Worm (Caenorhabditis elegans): ENCODE results near the gene tftc-3.

The tftc-3 gene

ce11 chrV:10246443-10246885 lies 36.3 kb upstream of the tftc-3 start:
- TF ChIP-seq ceh-13 (GFP tag; optimal IDR thresholded peaks at IDR 0.05) = no peak
- no peak for TF ChIP-seq hnd-1 (tag; optimal IDR thresholded peaks at IDR 0.05)
- TF ChIP-seq hmg-4 (GFP tag; optimal IDR thresholded peaks at IDR 0.05) = no peak
- no peak for TF ChIP-seq pes-1 (GFP tag; IDR thresholded peaks at IDR 0.05)
- TF ChIP-seq sea-1 (GFP tag; conservative IDR thresholded peaks at IDR 0.05) = no peak

DNA sequence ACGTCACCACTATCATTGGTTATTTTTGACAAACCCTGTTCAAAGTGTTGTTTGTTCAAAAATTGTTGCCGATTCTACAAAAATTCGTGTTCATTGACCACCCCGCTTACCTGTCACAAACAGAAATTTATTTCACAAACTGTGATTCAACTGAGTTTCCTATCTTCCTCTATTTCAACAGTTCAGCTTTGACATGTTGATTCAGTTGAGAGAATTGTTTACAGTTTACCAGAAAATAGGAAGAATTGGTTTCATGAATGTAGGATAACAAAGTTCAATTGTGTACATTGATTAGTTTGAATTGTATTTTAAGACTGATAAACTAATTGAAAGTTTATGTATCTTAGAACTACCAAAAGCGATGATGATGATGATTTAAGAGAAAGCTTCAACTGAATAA lies 35.5 kb upstream of the tftc-3 start:
- TF ChIP-seq hmbx-1 (tag; optimal IDR thresholded peaks at IDR 0.05) = no peak
- no peak for TF ChIP-seq ceh-36 (tag; optimal IDR thresholded peaks at IDR 0.05)
- TF ChIP-seq B0310.2 (tag; optimal IDR thresholded peaks at IDR 0.05) = no peak
- TF ChIP-seq ceh-13 (GFP tag; optimal IDR thresholded peaks at IDR 0.05) = no peak

- TF ChIP-seq F13C5.2 (tag; optimal IDR thresholded peaks at IDR 0.05) (no peak), scrt-1 (GFP tag; IDR thresholded peaks at IDR 0.05) (no peak), hmbx-1 (tag; optimal IDR thresholded peaks at IDR 0.05) (no peak), ama-1 (optimal IDR thresholded peaks at IDR 0.05) (no peak), tbx-37 (GFP tag; conservative IDR thresholded peaks at IDR 0.05) (no peak), ceh-36 (tag; optimal IDR thresholded peaks at IDR 0.05) (no peak), tbx-11 (GFP tag; IDR thresholded peaks at IDR 0.05) (no peak), B0310.2 (tag; optimal IDR thresholded peaks at IDR 0.05) (no peak), hnd-1 (tag; optimal IDR thresholded peaks at IDR 0.05) (no peak), tra-4 (tag; optimal IDR thresholded peaks at IDR 0.05) (no peak), pes-1 (GFP tag; IDR thresholded peaks at IDR 0.05) (no peak), flt-1 (GFP tag; IDR thresholded peaks at IDR 0.05) (no peak), hmg-4 (GFP tag; optimal IDR thresholded peaks at IDR 0.05) (no peak), sea-1 (GFP tag; conservative IDR thresholded peaks at IDR 0.05) (no peak), ets-7 (tag; optimal IDR thresholded peaks at IDR 0.05) (no peak), ceh-13 (GFP tag; optimal IDR thresholded peaks at IDR 0.05) (no peak), aly-1 (tag; optimal IDR thresholded peaks at IDR 0.05) (no peak)
Observed at ce11 chrV:10244018-10244720, 34.0 kb upstream of the tftc-3 start.

ce11 chrV:10243105-10243504 lies 33.0 kb upstream of the tftc-3 start, which contains the start of gene C12D8.9:
Gene C12D8.9, minus strand, starts transcription at chrV:10243205.
- TF ChIP-seq sea-1 (GFP tag; conservative IDR thresholded peaks at IDR 0.05) (no peak), hnd-1 (tag; optimal IDR thresholded peaks at IDR 0.05) (no peak), F13C5.2 (tag; optimal IDR thresholded peaks at IDR 0.05) (no peak), flt-1 (GFP tag; IDR thresholded peaks at IDR 0.05) (no peak), pes-1 (GFP tag; IDR thresholded peaks at IDR 0.05) (no peak), hmbx-1 (tag; optimal IDR thresholded peaks at IDR 0.05) (no peak), ama-1 (optimal IDR thresholded peaks at IDR 0.05) (no peak)

ce11 chrV:10241121-10241803 lies 31.1 kb upstream of the tftc-3 start, which contains the start of the genes C12D8.21 and col-148:
Gene C12D8.21, minus strand, starts transcription at chrV:10241188.
Gene col-148, plus strand, starts transcription at chrV:10241753.
- no peak for TF ChIP-seq hnd-1 (tag; optimal IDR thresholded peaks at IDR 0.05)
- no peak for TF ChIP-seq ama-1 (optimal IDR thresholded peaks at IDR 0.05)
- no peak for TF ChIP-seq flt-1 (GFP tag; IDR thresholded peaks at IDR 0.05)
- TF ChIP-seq hmbx-1 (tag; optimal IDR thresholded peaks at IDR 0.05) = no peak
- TF ChIP-seq hmg-4 (GFP tag; optimal IDR thresholded peaks at IDR 0.05) = no peak
- no peak for TF ChIP-seq tbx-11 (GFP tag; IDR thresholded peaks at IDR 0.05)
- TF ChIP-seq aly-1 (tag; optimal IDR thresholded peaks at IDR 0.05) = no peak
- no peak for TF ChIP-seq tra-4 (tag; optimal IDR thresholded peaks at IDR 0.05)
- no peak for TF ChIP-seq ceh-36 (tag; optimal IDR thresholded peaks at IDR 0.05)
- no peak for TF ChIP-seq ets-7 (tag; optimal IDR thresholded peaks at IDR 0.05)
- no peak for TF ChIP-seq pes-1 (GFP tag; IDR thresholded peaks at IDR 0.05)
- no peak for TF ChIP-seq sea-1 (GFP tag; conservative IDR thresholded peaks at IDR 0.05)

DNA sequence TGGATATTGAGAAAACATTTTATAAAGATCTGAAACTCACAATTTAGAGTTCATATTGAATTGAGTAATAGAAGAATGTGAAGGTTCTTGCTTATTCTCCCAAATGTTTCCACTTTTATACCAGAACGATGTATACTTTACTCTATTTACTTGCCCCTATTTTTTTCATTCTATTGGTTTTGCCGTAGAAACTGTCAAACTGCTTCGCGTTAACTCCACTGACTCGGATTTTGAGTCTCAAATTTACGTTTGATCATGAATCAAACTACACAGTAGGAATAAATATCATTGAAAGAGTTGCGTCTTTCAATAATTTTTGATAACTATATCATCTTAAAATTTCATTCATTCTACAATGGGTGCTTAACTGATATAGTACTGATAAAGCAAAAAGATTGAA lies 29.7 kb upstream of the tftc-3 start, which contains the start of gene fipr-8:
fipr-8 (minus strand) TSS at position 101 of the 400 bp plus-strand sequence.
- TF ChIP-seq hnd-1 (tag; optimal IDR thresholded peaks at IDR 0.05) (no peak), ama-1 (optimal IDR thresholded peaks at IDR 0.05) (no peak), tra-4 (tag; optimal IDR thresholded peaks at IDR 0.05) (no peak), flt-1 (GFP tag; IDR thresholded peaks at IDR 0.05) (no peak), hmg-4 (GFP tag; optimal IDR thresholded peaks at IDR 0.05) (no peak), aly-1 (tag; optimal IDR thresholded peaks at IDR 0.05) (no peak), B0310.2 (tag; optimal IDR thresholded peaks at IDR 0.05) (no peak), tbx-37 (GFP tag; conservative IDR thresholded peaks at IDR 0.05) (no peak), scrt-1 (GFP tag; IDR thresholded peaks at IDR 0.05) (no peak), sea-1 (GFP tag; conservative IDR thresholded peaks at IDR 0.05) (no peak), tbx-11 (GFP tag; IDR thresholded peaks at IDR 0.05) (no peak), ets-7 (tag; optimal IDR thresholded peaks at IDR 0.05) (no peak), F13C5.2 (tag; optimal IDR thresholded peaks at IDR 0.05) (no peak)

DNA sequence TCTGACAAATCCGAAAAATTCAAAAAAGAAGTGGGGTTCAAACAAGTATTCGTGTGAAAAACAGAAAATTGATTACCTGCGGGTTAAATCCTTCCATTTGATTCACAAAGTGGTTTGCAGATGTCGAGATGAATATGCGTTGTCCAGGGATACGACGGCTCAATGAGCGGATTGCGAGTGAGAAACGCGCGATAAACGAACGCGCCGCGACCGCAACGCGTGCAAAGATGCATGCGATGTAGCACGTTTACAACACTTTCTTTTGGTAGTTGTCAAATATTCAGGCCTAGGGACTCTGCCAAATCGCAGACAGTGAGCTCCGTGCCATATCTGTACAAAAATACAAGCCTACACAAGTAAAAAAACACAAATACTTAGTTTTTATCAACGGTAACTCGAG lies 28.5 kb upstream of the tftc-3 start, which contains the start of gene fubl-1:
fubl-1 (minus strand) TSS at position 202 of the 400 bp plus-strand sequence.
- TF ChIP-seq sea-1 (GFP tag; conservative IDR thresholded peaks at IDR 0.05) = no peak
- TF ChIP-seq tbx-11 (GFP tag; IDR thresholded peaks at IDR 0.05) = no peak
- TF ChIP-seq hmbx-1 (tag; optimal IDR thresholded peaks at IDR 0.05) = no peak
- peak; percentile 37 for TF ChIP-seq hmg-4 (GFP tag; optimal IDR thresholded peaks at IDR 0.05)
- TF ChIP-seq ama-1 (optimal IDR thresholded peaks at IDR 0.05) = no peak
- TF ChIP-seq F13C5.2 (tag; optimal IDR thresholded peaks at IDR 0.05) = no peak
- no peak for TF ChIP-seq B0310.2 (tag; optimal IDR thresholded peaks at IDR 0.05)

Measured in whole organism, early embryonic.